Worm (Caenorhabditis elegans) whole organism, L4/young adult: ENCODE measurements around the gene C16C8.7.

Experiments used
- W03F9.2 ChIP-seq: fragments of 150-350 bp; optimal IDR thresholded peaks from 2 replicates; lab custom pipeline; 2014; ENCODE audit warnings: missing biosample characterization, missing genetic modification characterization
- dao-5 ChIP-seq: sonication (generic microtip); optimal IDR thresholded peaks from 2 replicates; lab custom pipeline; 2016; ENCODE audit warnings: missing genotype, missing genetic modification characterization, moderate library complexity, missing compliant biosample characterization
- him-1 ChIP-seq: sonication (generic microtip); optimal IDR thresholded peaks from 2 replicates; lab custom pipeline; 2016; ENCODE audit warnings: missing genotype, missing genetic modification reagents, missing genetic modification characterization, missing compliant biosample characterization

DNA sequence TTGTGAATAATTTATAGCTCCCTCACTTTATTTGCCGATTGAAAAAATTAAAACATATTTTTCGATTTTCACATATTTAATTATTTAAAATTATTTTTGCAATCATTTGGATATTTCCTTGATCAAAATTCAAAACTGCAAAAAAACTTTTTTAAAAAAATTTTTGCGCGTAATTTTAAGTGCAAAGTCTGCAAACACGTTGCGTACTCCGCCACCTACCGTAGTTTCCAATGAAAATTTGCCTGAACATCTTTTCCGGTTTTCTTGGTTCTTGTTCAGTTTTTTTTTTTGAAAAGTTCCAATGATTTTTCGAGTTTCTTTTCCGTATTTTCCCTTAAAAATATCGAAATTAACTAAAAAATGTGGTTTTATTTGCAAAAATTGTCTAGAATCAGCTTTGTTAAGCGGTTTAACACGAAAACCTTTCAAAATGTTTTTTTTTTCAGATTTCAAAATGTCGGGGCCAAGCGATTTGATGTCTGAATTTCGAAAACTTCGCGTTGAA, 11.1 kb downstream of the C16C8.7 start, which contains the start of gene C16C8.25:
- TF ChIP-seq dao-5 (tag; lab: Kevin White, UChicago) (no peak), W03F9.2 (tag; lab: Kevin White, UChicago) (no peak), him-1 (no peak)
